Worm (Caenorhabditis elegans): ENCODE data around the gene pap-3.

DNA sequence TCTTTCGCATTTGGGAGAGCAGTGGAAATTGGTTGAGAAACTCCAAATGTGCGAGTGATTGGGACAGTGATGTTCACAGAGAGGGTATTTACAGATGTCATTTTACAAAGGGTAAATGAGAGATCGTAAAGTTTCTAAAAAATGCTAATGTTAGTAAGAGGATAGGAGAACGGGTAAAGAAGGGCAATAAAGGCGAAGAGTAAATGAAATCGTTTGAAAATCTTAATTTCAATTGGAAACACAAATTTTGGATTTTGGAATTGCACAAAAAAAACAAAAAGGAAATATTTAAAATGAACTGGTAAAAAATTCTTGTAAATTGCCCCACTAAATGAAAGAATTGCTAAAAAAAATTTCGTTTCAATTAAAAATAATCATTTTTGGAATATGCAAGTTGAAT, at the start of gene pap-3:
- TF ChIP-seq flh-1 (GFP tag; optimal IDR thresholded peaks at IDR 0.05): no peak
- TF ChIP-seq pha-4 (tag; optimal IDR thresholded peaks at IDR 0.05): no peak
- no peak for TF ChIP-seq lsy-2 (tag; optimal IDR thresholded peaks at IDR 0.05)
- TF ChIP-seq bed-3 (GFP tag; optimal IDR thresholded peaks at IDR 0.05): no peak
- TF ChIP-seq lin-13 (tag; optimal IDR thresholded peaks at IDR 0.05): no peak
- TF ChIP-seq tbx-8 (GFP tag; optimal IDR thresholded peaks at IDR 0.05): no peak
- TF ChIP-seq nhr-28 (tag; optimal IDR thresholded peaks at IDR 0.05): no peak
- TF ChIP-seq unc-62 (GFP tag; optimal IDR thresholded peaks at IDR 0.05): no peak
- no peak for TF ChIP-seq nhr-12 (tag; optimal IDR thresholded peaks at IDR 0.05)
- TF ChIP-seq unc-39 (tag; optimal IDR thresholded peaks at IDR 0.05): no peak
- TF ChIP-seq ztf-11 (tag; optimal IDR thresholded peaks at IDR 0.05): no peak
- TF ChIP-seq snpc-4 (tag; optimal IDR thresholded peaks at IDR 0.05): no peak
